Fruit fly (Drosophila melanogaster) whole organism, embryonic: ENCODE data around the gene ocn.
A peak's percentile ranks its signal among the peaks of the same experiment; 100 is the strongest.

Source experiments
- Awh ChIP-seq: fragments of 200-800 bp; sonication (Bioruptor generic); IDR thresholded peaks from 2 replicates; pipeline ENCODE4, ENCODE4 v1.3.6; 2022; ENCODE audit warnings: missing biosample characterization, missing genetic modification characterization
- CG10274 ChIP-seq: fragments of 200-800 bp; sonication (Bioruptor generic); optimal IDR thresholded peaks from 3 replicates; lab custom pipeline; 2017; ENCODE audit warnings: missing biosample characterization, mild to moderate bottlenecking, missing genetic modification characterization
- CG10462 ChIP-seq: fragments of 200-800 bp; sonication (Bioruptor generic); optimal IDR thresholded peaks from 2 replicates; lab custom pipeline; 2016; ENCODE audit warnings: missing biosample characterization, missing genetic modification characterization
- CG11398 ChIP-seq: fragments of 200-800 bp; sonication (Bioruptor generic); optimal IDR thresholded peaks from 2 replicates; lab custom pipeline; 2016; ENCODE audit warnings: missing biosample characterization, missing genetic modification characterization
- CG12219 ChIP-seq: fragments of 200-800 bp; sonication (Bioruptor generic); optimal IDR thresholded peaks from 3 replicates; lab custom pipeline; 2018; ENCODE audit warnings: missing biosample characterization, mild to moderate bottlenecking, missing genetic modification characterization
- CG1233 ChIP-seq: fragments of 200-800 bp; sonication (Bioruptor generic); optimal IDR thresholded peaks from 4 replicates; lab custom pipeline; 2018; ENCODE audit warnings: missing biosample characterization, mild to moderate bottlenecking, missing genetic modification characterization
- CG12391 ChIP-seq: fragments of 200-800 bp; sonication (Bioruptor generic); optimal IDR thresholded peaks from 3 replicates; lab custom pipeline; 2018; ENCODE audit warnings: missing biosample characterization, mild to moderate bottlenecking, missing genetic modification characterization, moderate library complexity
- CG13624 ChIP-seq: fragments of 200-800 bp; sonication (Bioruptor generic); optimal IDR thresholded peaks from 2 replicates; lab custom pipeline; 2016; ENCODE audit warnings: missing biosample characterization, missing genetic modification characterization
- CG15073 ChIP-seq: fragments of 200-800 bp; sonication (Bioruptor generic); optimal IDR thresholded peaks from 2 replicates; lab custom pipeline; 2016; ENCODE audit warnings: missing biosample characterization, missing genetic modification characterization
- CG1602 ChIP-seq: fragments of 200-800 bp; sonication (Bioruptor generic); optimal IDR thresholded peaks from 3 replicates; lab custom pipeline; 2016; ENCODE audit warnings: missing biosample characterization, missing genetic modification characterization
- CG17186 ChIP-seq: fragments of 200-800 bp; sonication (Bioruptor generic); optimal IDR thresholded peaks from 3 replicates; lab custom pipeline; 2017; ENCODE audit warnings: missing biosample characterization, missing genetic modification reagents, missing genetic modification characterization
- CG17328 ChIP-seq: fragments of 200-800 bp; sonication (Bioruptor generic); IDR thresholded peaks from 2 replicates; pipeline ENCODE4 v1.3.6; 2022; ENCODE audit warnings: missing biosample characterization, missing genetic modification characterization
- CG18764 ChIP-seq: fragments of 200-800 bp; sonication (Bioruptor generic); optimal IDR thresholded peaks from 3 replicates; lab custom pipeline; 2016; ENCODE audit warnings: missing biosample characterization, missing genetic modification characterization
- CG6254 ChIP-seq: fragments of 200-800 bp; sonication (Bioruptor generic); optimal IDR thresholded peaks from 3 replicates; lab custom pipeline; 2017; ENCODE audit warnings: mild to moderate bottlenecking, missing biosample characterization, missing genetic modification reagents, missing genetic modification characterization
- CG7928 ChIP-seq: fragments of 200-800 bp; sonication (Bioruptor generic); optimal IDR thresholded peaks from 2 replicates; lab custom pipeline; 2017; ENCODE audit warnings: missing biosample characterization, mild to moderate bottlenecking, missing genetic modification characterization
- CG7963 ChIP-seq: fragments of 200-800 bp; sonication (Bioruptor generic); IDR thresholded peaks from 3 replicates; pipeline ENCODE4 v1.3.6; 2022; ENCODE audit warnings: missing biosample characterization, missing genetic modification characterization; ENCODE audit not compliant: partially characterized antibody
- CG8089 ChIP-seq: fragments of 200-800 bp; sonication (Bioruptor generic); optimal IDR thresholded peaks from 3 replicates; lab custom pipeline; 2016; ENCODE audit warnings: missing biosample characterization, missing genetic modification characterization
- CG8765 ChIP-seq: fragments of 200-800 bp; sonication (Bioruptor generic); IDR thresholded peaks from 2 replicates; pipeline ENCODE4 v1.3.6; 2022; ENCODE audit warnings: missing biosample characterization, missing genetic modification characterization
- CG9437 ChIP-seq: fragments of 200-800 bp; sonication (Bioruptor generic); optimal IDR thresholded peaks from 2 replicates; lab custom pipeline; 2018; ENCODE audit warnings: missing biosample characterization, mild to moderate bottlenecking, missing genetic modification characterization
- CG9876 ChIP-seq: fragments of 200-800 bp; sonication (Bioruptor generic); optimal IDR thresholded peaks from 2 replicates; lab custom pipeline; 2016; ENCODE audit warnings: missing biosample characterization, missing genetic modification characterization
- CoRest ChIP-seq: fragments of 200-800 bp; sonication (Bioruptor generic); optimal IDR thresholded peaks from 3 replicates; lab custom pipeline; 2018; ENCODE audit warnings: missing biosample characterization, mild to moderate bottlenecking, missing genetic modification characterization, moderate library complexity
- Drgx ChIP-seq: fragments of 200-800 bp; sonication (Bioruptor generic); IDR thresholded peaks from 2 replicates; pipeline ENCODE4 v1.3.6; 2022; ENCODE audit warnings: missing biosample characterization, missing genetic modification characterization
- Ets65A ChIP-seq: fragments of 200-800 bp; sonication (Bioruptor generic); peaks from one replicate; lab custom pipeline; 2016; ENCODE audit warnings: missing biosample characterization, missing genetic modification characterization
- Hmr ChIP-seq: fragments of 200-800 bp; sonication (Bioruptor generic); optimal IDR thresholded peaks from 3 replicates; lab custom pipeline; 2017; ENCODE audit warnings: mild to moderate bottlenecking, missing biosample characterization, missing genetic modification reagents, missing genetic modification characterization
- Hmx ChIP-seq: fragments of 200-800 bp; sonication (Bioruptor generic); optimal IDR thresholded peaks from 2 replicates; lab custom pipeline; 2016; ENCODE audit warnings: missing biosample characterization, missing genetic modification characterization
- Hr51 ChIP-seq, 2 experiments: fragments of 200-800 bp; sonication (Bioruptor generic); optimal IDR thresholded peaks; 2 replicates in 1 of 2; 3 replicates in 1 of 2; lab custom pipeline; 2016 to 2018; ENCODE audit warnings: missing biosample characterization in 2 of 2, missing genetic modification characterization in 2 of 2, mild to moderate bottlenecking in 1 of 2, moderate library complexity in 1 of 2
- Jarid2 ChIP-seq: fragments of 200-800 bp; sonication (Bioruptor generic); optimal IDR thresholded peaks from 3 replicates; lab custom pipeline; 2017; ENCODE audit warnings: mild to moderate bottlenecking, missing biosample characterization, missing genetic modification reagents, missing genetic modification characterization
- Poxn ChIP-seq: fragments of 200-800 bp; sonication (Bioruptor generic); IDR thresholded peaks from 2 replicates; pipeline ENCODE4 v1.3.6; 2022; ENCODE audit warnings: missing biosample characterization, missing genetic modification characterization
- Trl ChIP-seq, 3 experiments: fragments of >200 bp in 2 of 3; fragments of 200-800 bp in 1 of 3; sonication (Bioruptor generic) in 1 of 3; optimal IDR thresholded peaks; 2 replicates in 1 of 3; 3 replicates in 2 of 3; lab custom pipeline; 2016 to 2017; ENCODE audit warnings: missing biosample characterization in 1 of 3, missing genetic modification characterization in 1 of 3
- Xrp1 ChIP-seq: fragments of 200-800 bp; sonication (Bioruptor generic); IDR thresholded peaks from 2 replicates; pipeline ENCODE4 v1.3.6; 2022; ENCODE audit warnings: missing biosample characterization, missing genetic modification characterization
- YL-1 ChIP-seq: fragments of 200-800 bp; sonication (Bioruptor generic); optimal IDR thresholded peaks from 3 replicates; lab custom pipeline; 2017; ENCODE audit warnings: missing biosample characterization, mild to moderate bottlenecking, missing genetic modification characterization
- ash1 ChIP-seq: fragments of 200-800 bp; sonication (Bioruptor generic); optimal IDR thresholded peaks from 2 replicates; lab custom pipeline; 2018; ENCODE audit warnings: missing biosample characterization, mild to moderate bottlenecking, missing genetic modification characterization
- bsh ChIP-seq, 2 experiments: fragments of 200-800 bp; sonication (Bioruptor generic); optimal IDR thresholded peaks; 2 replicates each; lab custom pipeline; 2017 to 2018; ENCODE audit warnings: mild to moderate bottlenecking in 2 of 2, missing biosample characterization in 2 of 2, missing genetic modification characterization in 2 of 2, moderate library complexity in 1 of 2
- cad ChIP-seq: fragments of >200 bp; optimal IDR thresholded peaks from 2 replicates; lab custom pipeline; 2017; ENCODE audit warnings: missing biosample characterization, missing genetic modification characterization
- exex ChIP-seq: fragments of 200-800 bp; sonication (Bioruptor generic); optimal IDR thresholded peaks from 4 replicates; lab custom pipeline; 2018; ENCODE audit warnings: missing biosample characterization, mild to moderate bottlenecking, missing genetic modification characterization, moderate library complexity
- gce ChIP-seq: fragments of 200-800 bp; sonication (Bioruptor generic); IDR thresholded peaks from 3 replicates; pipeline ENCODE4 v1.3.6; 2022; ENCODE audit warnings: missing biosample characterization, missing genetic modification characterization
- gcm ChIP-seq: fragments of 200-800 bp; sonication (Bioruptor generic); optimal IDR thresholded peaks from 2 replicates; lab custom pipeline; 2019; ENCODE audit warnings: missing biosample characterization, mild to moderate bottlenecking, missing genetic modification characterization, moderate library complexity
- gsb ChIP-seq: fragments of 200-800 bp; sonication (Bioruptor generic); IDR thresholded peaks from 2 replicates; pipeline ENCODE4 v1.3.6; 2022; ENCODE audit warnings: missing biosample characterization, missing genetic modification characterization
- ind ChIP-seq: fragments of 200-800 bp; sonication (Bioruptor generic); optimal IDR thresholded peaks from 3 replicates; lab custom pipeline; 2016; ENCODE audit warnings: missing biosample characterization, missing genetic modification characterization
- maf-S ChIP-seq: fragments of 200-800 bp; sonication (Bioruptor generic); optimal IDR thresholded peaks from 2 replicates; lab custom pipeline; 2016; ENCODE audit warnings: missing biosample characterization, missing genetic modification characterization
- nerfin-1 ChIP-seq: fragments of 200-800 bp; sonication (Bioruptor generic); optimal IDR thresholded peaks from 3 replicates; lab custom pipeline; 2019; ENCODE audit warnings: missing biosample characterization, mild to moderate bottlenecking, missing genetic modification characterization, moderate library complexity
- onecut ChIP-seq: fragments of 200-800 bp; sonication (Bioruptor generic); IDR thresholded peaks from 2 replicates; pipeline ENCODE4 v1.3.6; 2022; ENCODE audit warnings: missing biosample characterization, missing genetic modification characterization
- pros ChIP-seq: fragments of 200-800 bp; sonication (Bioruptor generic); optimal IDR thresholded peaks from 3 replicates; lab custom pipeline; 2019; ENCODE audit warnings: missing biosample characterization, mild to moderate bottlenecking, missing genetic modification characterization, moderate library complexity
- rib ChIP-seq: fragments of 200-800 bp; sonication (Bioruptor generic); IDR thresholded peaks from 2 replicates; pipeline ENCODE4 v1.3.6; 2022; ENCODE audit warnings: missing biosample characterization, missing genetic modification characterization
- ro ChIP-seq: fragments of 200-800 bp; sonication (Bioruptor generic); IDR thresholded peaks from 2 replicates; pipeline ENCODE4 v1.3.6; 2022; ENCODE audit warnings: missing biosample characterization, missing genetic modification characterization
- schlank ChIP-seq: fragments of 200-800 bp; sonication (Bioruptor generic); optimal IDR thresholded peaks from 2 replicates; lab custom pipeline; 2018; ENCODE audit warnings: missing biosample characterization, mild to moderate bottlenecking, missing genetic modification characterization
- sr ChIP-seq: fragments of 200-800 bp; sonication (Bioruptor generic); IDR thresholded peaks from 3 replicates; pipeline ENCODE4 v1.3.6; 2022; ENCODE audit warnings: missing biosample characterization, missing genetic modification characterization
- tna ChIP-seq: fragments of 200-800 bp; sonication (Bioruptor generic); IDR thresholded peaks from 2 replicates; pipeline ENCODE4 v1.3.6; 2022; ENCODE audit warnings: missing biosample characterization, missing genetic modification characterization; ENCODE audit not compliant: partially characterized antibody
- trh ChIP-seq: fragments of 200-800 bp; sonication (Bioruptor generic); optimal IDR thresholded peaks from 2 replicates; lab custom pipeline; 2016; ENCODE audit warnings: missing biosample characterization, missing genetic modification characterization
- wdn ChIP-seq: fragments of 200-800 bp; sonication (Bioruptor generic); IDR thresholded peaks from 2 replicates; pipeline ENCODE4 v1.3.6; 2022; ENCODE audit warnings: missing biosample characterization, missing genetic modification characterization

ocn gene

DNA sequence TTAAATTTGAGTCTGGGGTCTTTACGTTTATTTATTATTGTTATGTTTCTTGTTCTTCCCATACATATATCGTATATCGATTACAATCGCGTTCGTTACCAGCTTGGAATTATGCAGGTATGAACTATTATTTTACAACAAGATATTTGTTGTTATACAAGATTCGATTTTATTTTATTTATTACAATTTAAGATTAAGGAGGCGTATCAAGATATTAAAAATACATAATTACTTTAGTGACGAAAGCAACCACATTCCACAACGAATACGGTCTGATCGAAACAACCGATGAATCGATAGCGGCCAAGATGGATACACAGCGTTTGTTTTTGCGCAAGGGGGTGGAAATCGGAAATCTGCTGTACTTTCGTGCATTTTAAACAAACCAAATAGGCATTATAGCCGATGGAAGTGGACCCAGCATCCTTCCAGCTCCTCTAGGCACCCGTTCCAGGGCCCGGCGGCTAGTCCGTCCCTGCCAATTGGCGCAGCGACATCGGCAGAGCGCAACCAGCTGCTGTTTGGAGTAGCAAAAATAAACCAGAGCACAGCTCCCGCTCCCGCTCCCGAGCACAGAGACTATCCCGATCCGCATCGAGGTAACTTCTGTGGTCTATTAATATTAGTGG is 39.8 kb downstream of the ocn start, which contains the start of the genes CG15525 and CG11504 (continued):
- TF ChIP-seq Ets65A (GFP tag; lab: Kevin White, UChicago), result peak; percentile 96
- TF ChIP-seq CG10274 (GFP tag; lab: Kevin White, UChicago), result no peak
- no peak for TF ChIP-seq ro (GFP tag; lab: Robert Waterston, UW)
- TF ChIP-seq CG1233 (GFP tag; lab: Kevin White, UChicago), result no peak
- TF ChIP-seq ind (GFP tag; lab: Kevin White, UChicago), result peak; percentile 67
- peak; percentile 46 for TF ChIP-seq nerfin-1 (tag; lab: Kevin White, UChicago)
- TF ChIP-seq CG8089 (GFP tag; lab: Kevin White, UChicago), result peak; percentile 16
- peak; percentile 54; the same call in 2 of the 3 replicates for TF ChIP-seq CG7963
- TF ChIP-seq gcm (GFP tag; lab: Kevin White, UChicago), result peak; percentile 26
- TF ChIP-seq Awh, result no peak
- peak; percentile 62; the same call in 1 of the 2 replicates for TF ChIP-seq tna (GFP tag; lab: Robert Waterston, UW)
- no peak for TF ChIP-seq pros (GFP tag; lab: Kevin White, UChicago)
- peak; percentile 60 for TF ChIP-seq onecut (GFP tag; lab: Robert Waterston, UW)
- no peak for TF ChIP-seq Hmx (GFP tag; lab: Kevin White, UChicago)
- TF ChIP-seq CG10462 (GFP tag; lab: Kevin White, UChicago), result no peak
- TF ChIP-seq Poxn, result no peak
- no peak for TF ChIP-seq trh (GFP tag; lab: Kevin White, UChicago)
- TF ChIP-seq CG12219, result no peak
- no peak for TF ChIP-seq wdn (GFP tag; lab: Robert Waterston, UW)
- peak in 1 of 2 experiments; percentile 23 for TF ChIP-seq Hr51 (GFP tag; optimal IDR thresholded peaks at IDR 0.05; lab: Kevin White, UChicago)
- TF ChIP-seq CG9876 (GFP tag; lab: Kevin White, UChicago), result no peak
- peak; percentile 71 for TF ChIP-seq CG17186
- TF ChIP-seq CG18764 (GFP tag; lab: Kevin White, UChicago), result peak; percentile 19
- peak; percentile 79 for TF ChIP-seq YL-1 (GFP tag; lab: Kevin White, UChicago)
- TF ChIP-seq sr (GFP tag; lab: Robert Waterston, UW), result no peak
- peak in 1 of 2 experiments; percentile 44 for TF ChIP-seq bsh (GFP tag; optimal IDR thresholded peaks at IDR 0.05; lab: Kevin White, UChicago)
- no peak for TF ChIP-seq CG6254
- no peak for TF ChIP-seq ash1 (GFP tag; lab: Kevin White, UChicago)
- peak; percentile 50 for TF ChIP-seq CoRest (tag; lab: Kevin White, UChicago)
- no peak for TF ChIP-seq schlank (tag; lab: Kevin White, UChicago)
- TF ChIP-seq CG12391 (tag; lab: Kevin White, UChicago), result peak; percentile 78
- TF ChIP-seq Trl (optimal IDR thresholded peaks at IDR 0.05; lab: Kevin White, UChicago), result no peak
- TF ChIP-seq Trl (GFP tag; optimal IDR thresholded peaks at IDR 0.05; lab: Kevin White, UChicago), result no peak
- TF ChIP-seq Jarid2, result no peak
- TF ChIP-seq Drgx, result no peak
- no peak for TF ChIP-seq gce
- peak; percentile 51; the same call in 1 of the 2 replicates for TF ChIP-seq CG17328 (GFP tag; lab: Robert Waterston, UW)
- TF ChIP-seq exex (tag; lab: Kevin White, UChicago), result no peak
- no peak for TF ChIP-seq gsb (GFP tag; lab: Robert Waterston, UW)
- peak; percentile 65 for TF ChIP-seq CG13624 (GFP tag; lab: Kevin White, UChicago)
- TF ChIP-seq CG7928 (GFP tag; lab: Kevin White, UChicago), result no peak
- TF ChIP-seq maf-S (GFP tag; lab: Kevin White, UChicago), result no peak
- TF ChIP-seq Hmr (GFP tag; lab: Kevin White, UChicago), result no peak
- TF ChIP-seq Xrp1, result peak; percentile 65
- peak; percentile 19 for TF ChIP-seq CG9437 (GFP tag; lab: Kevin White, UChicago)
- TF ChIP-seq rib, result no peak
- no peak for TF ChIP-seq CG11398
- no peak for TF ChIP-seq cad (GFP tag; lab: Kevin White, UChicago)
- TF ChIP-seq CG1602, result peak; percentile 52
- TF ChIP-seq CG8765 (GFP tag; lab: Robert Waterston, UW), result no peak
- TF ChIP-seq CG15073 (GFP tag; lab: Kevin White, UChicago), result no peak
